Worm (Caenorhabditis elegans) whole organism, L4 larva: Measurements from ENCODE around the gene cgh-1.

Experiments
- F44E2.7 ChIP-seq: fragments of 200-800 bp; sonication (Bioruptor generic); IDR thresholded peaks from 2 replicates; pipeline ENCODE4 v2.1.2; 2022; ENCODE audit warnings: missing genetic modification characterization, missing compliant biosample characterization
- ceh-20 ChIP-seq: fragments of 200-800 bp; sonication (Bioruptor generic); IDR thresholded peaks from 2 replicates; pipeline ENCODE4 v1.3.6; 2022; ENCODE audit warnings: missing genetic modification reagents, missing genetic modification characterization, missing compliant biosample characterization
- dmd-9 ChIP-seq: fragments of 200-800 bp; sonication (Bioruptor generic); IDR thresholded peaks from 2 replicates; pipeline ENCODE4 v1.3.6; 2022; ENCODE audit warnings: missing genetic modification reagents, missing genetic modification characterization, missing compliant biosample characterization
- egl-27 ChIP-seq: sonication (generic microtip); optimal IDR thresholded peaks from 3 replicates; lab custom pipeline; 2017; ENCODE audit warnings: missing biosample characterization, missing genetic modification reagents, missing genetic modification characterization
- lin-15B ChIP-seq: fragments of 150-350 bp; sonication (generic microtip); optimal IDR thresholded peaks from 3 replicates; lab custom pipeline; 2014; ENCODE audit warnings: missing biosample characterization, missing genetic modification characterization
- mxl-3 ChIP-seq: fragments of 200-800 bp; sonication (Bioruptor generic); optimal IDR thresholded peaks from 2 replicates; lab custom pipeline; 2018; ENCODE audit warnings: mild to moderate bottlenecking, missing genetic modification characterization, missing compliant biosample characterization
- nhr-10 ChIP-seq: fragments of 150-350 bp; optimal IDR thresholded peaks from 2 replicates; lab custom pipeline; 2014; ENCODE audit warnings: missing biosample characterization, missing genetic modification characterization
- nhr-25 ChIP-seq: sonication (generic microtip); optimal IDR thresholded peaks from 2 replicates; lab custom pipeline; 2017; ENCODE audit warnings: missing genetic modification characterization, mild to moderate bottlenecking, missing compliant biosample characterization, antibody characterized with exemption, moderate library complexity, borderline replicate concordance; ENCODE audit not compliant: insufficient read depth
- pha-4 ChIP-seq, 2 experiments: fragments of 150-350 bp in 1 of 2; fragments of 200-800 bp in 1 of 2; sonication (Bioruptor generic) in 1 of 2; IDR thresholded peaks in 1 of 2; optimal IDR thresholded peaks in 1 of 2; 2 replicates each; pipeline versions ENCODE4 v1.3.6 to Lab custom; 2014 to 2022; ENCODE audit warnings: missing genetic modification characterization in 2 of 2, missing genetic modification reagents in 2 of 2, missing biosample characterization in 1 of 2, missing compliant biosample characterization in 1 of 2
- php-3 ChIP-seq: fragments of 200-800 bp; sonication (Bioruptor generic); IDR thresholded peaks from 2 replicates; pipeline ENCODE4 v1.3.6; 2022; ENCODE audit warnings: missing genetic modification reagents, missing genetic modification characterization, missing compliant biosample characterization

- TF ChIP-seq pha-4 (GFP tag; IDR thresholded peaks at IDR 0.05; lab: Robert Waterston, UW) (no peak), pha-4 (tag; optimal IDR thresholded peaks at IDR 0.05; lab: Kevin White, UChicago) (no peak), nhr-25 (tag; lab: Kevin White, UChicago) (no peak), mxl-3 (GFP tag; lab: Kevin White, UChicago) (peak; percentile 11), nhr-10 (tag; lab: Kevin White, UChicago) (no peak), php-3 (GFP tag; lab: Robert Waterston, UW) (no peak), F44E2.7 (GFP tag; lab: Robert Waterston, UW) (no peak), egl-27 (no peak), dmd-9 (GFP tag; lab: Robert Waterston, UW) (no peak), ceh-20 (GFP tag; lab: Robert Waterston, UW) (peak; percentile 51; the same call in 1 of the 2 replicates), lin-15B (no peak)
These were observed 37.0 kb upstream of the cgh-1 start for ce11 chrIII:7534648-7535047.
